Comparison of ENCODE assay signal across 4 worm cellular contexts in genomic region chrIV:6443018-6443417, ce11.
TF ChIP-seq lines count a peak whose summit lies in the region.

No protein-coding gene starts in this region.

TF ChIP-seq in whole organism, L1 larva, 84 proteins besides CTCF, POLR2A, EP300 and RAD21:
- TF ChIP-seq nhr-28 (tag; optimal IDR thresholded peaks at IDR 0.05; lab: Kevin White, UChicago) (no peak), nhr-47 (tag; optimal IDR thresholded peaks at IDR 0.05; lab: Kevin White, UChicago) (no peak), lin-15B (tag; optimal IDR thresholded peaks at IDR 0.05; lab: Kevin White, UChicago) (no peak), ceh-63 (GFP tag; optimal IDR thresholded peaks at IDR 0.05; lab: Kevin White, UChicago) (no peak), efl-1 (optimal IDR thresholded peaks at IDR 0.05; lab: Kevin White, UChicago) (no peak), efl-1 (GFP tag; optimal IDR thresholded peaks at IDR 0.05 in 1 of 2; lab: Kevin White, UChicago) (peak in 1 of 2 experiments; percentile 11), elt-2 (tag; optimal IDR thresholded peaks at IDR 0.05; lab: Kevin White, UChicago) (peak; percentile 3)

TF ChIP-seq in whole organism, L3 larva, 47 proteins besides CTCF, POLR2A, EP300 and RAD21:
- TF ChIP-seq elt-2 (tag; optimal IDR thresholded peaks at IDR 0.05; lab: Kevin White, UChicago) (peak; percentile 33), lsy-12 (tag; optimal IDR thresholded peaks at IDR 0.05; lab: Kevin White, UChicago) (no peak), pqm-1 (tag; optimal IDR thresholded peaks at IDR 0.05; lab: Kevin White, UChicago) (peak; percentile 69)

TF ChIP-seq in whole organism, L4 larva, 104 proteins besides CTCF, POLR2A, EP300 and RAD21:
- TF ChIP-seq egl-27 (tag; optimal IDR thresholded peaks at IDR 0.05; lab: Kevin White, UChicago) (no peak), ama-1 (optimal IDR thresholded peaks at IDR 0.05; lab: Kevin White, UChicago) (no peak), zag-1 (tag; optimal IDR thresholded peaks at IDR 0.05; lab: Kevin White, UChicago) (no peak), set-16 (GFP tag; IDR thresholded peaks at IDR 0.05; lab: Robert Waterston, UW) (no peak), daf-12 (tag; optimal IDR thresholded peaks at IDR 0.05; lab: Kevin White, UChicago) (no peak), daf-16 (GFP tag; optimal IDR thresholded peaks at IDR 0.05; lab: Kevin White, UChicago) (no peak), daf-16 (tag; optimal IDR thresholded peaks at IDR 0.05; lab: Kevin White, UChicago) (peak; percentile 79), nhr-77 (tag; optimal IDR thresholded peaks at IDR 0.05; lab: Kevin White, UChicago) (no peak), mes-2 (tag; optimal IDR thresholded peaks at IDR 0.05; lab: Kevin White, UChicago; ENCODE audit: poor library complexity, severe bottlenecking) (no peak), dve-1 (tag; optimal IDR thresholded peaks at IDR 0.05; lab: Kevin White, UChicago; ENCODE audit: insufficient read depth) (peak; percentile 23), nhr-111 (GFP tag; optimal IDR thresholded peaks at IDR 0.05; lab: Kevin White, UChicago) (no peak), aha-1 (tag; lab: Kevin White, UChicago) (peak; percentile 6), lin-15B (tag; optimal IDR thresholded peaks at IDR 0.05; lab: Kevin White, UChicago) (no peak), T26A8.4 (GFP tag; IDR thresholded peaks at IDR 0.05; lab: Robert Waterston, UW) (no peak), lin-39 (tag; optimal IDR thresholded peaks at IDR 0.05; lab: Kevin White, UChicago) (no peak), aly-2 (tag; optimal IDR thresholded peaks at IDR 0.05; lab: Kevin White, UChicago) (no peak)

TF ChIP-seq in whole organism, young adult, 124 proteins besides CTCF, POLR2A, EP300 and RAD21:
- TF ChIP-seq nhr-179 (tag; optimal IDR thresholded peaks at IDR 0.05; lab: Kevin White, UChicago): no peak
- TF ChIP-seq mes-4 (tag; optimal IDR thresholded peaks at IDR 0.05; lab: Kevin White, UChicago): no peak
- TF ChIP-seq nhr-80 (tag; optimal IDR thresholded peaks at IDR 0.05; lab: Kevin White, UChicago): peak; percentile 1
